Worm (Caenorhabditis elegans) whole organism, mixed stage, embryonic: Measurements from ENCODE around the gene chil-14.

Experiments used
- M03D4.4 ChIP-seq: sonication (generic microtip); optimal IDR thresholded peaks from 2 replicates; lab custom pipeline; 2017; ENCODE audit warnings: mild to moderate bottlenecking, missing genetic modification characterization, missing compliant biosample characterization
- ceh-43 ChIP-seq: fragments of 200-800 bp; sonication (Bioruptor generic); optimal IDR thresholded peaks from 2 replicates; lab custom pipeline; 2018; ENCODE audit warnings: mild to moderate bottlenecking, missing genetic modification characterization, moderate library complexity, missing compliant biosample characterization
- flh-1 ChIP-seq: fragments of 200-800 bp; sonication (Bioruptor generic); optimal IDR thresholded peaks from 2 replicates; lab custom pipeline; 2018; ENCODE audit warnings: mild to moderate bottlenecking, missing genetic modification characterization, moderate library complexity, missing compliant biosample characterization
- lin-13 ChIP-seq: fragments of 150-350 bp; optimal IDR thresholded peaks from 2 replicates; lab custom pipeline; 2014; ENCODE audit warnings: missing biosample characterization, missing genetic modification characterization
- mep-1 ChIP-seq: fragments of 150-350 bp; optimal IDR thresholded peaks from 2 replicates; lab custom pipeline; 2017; ENCODE audit warnings: missing biosample characterization, missing genetic modification reagents, missing genetic modification characterization, inconsistent platforms
- nhr-2 ChIP-seq: fragments of 150-350 bp; optimal IDR thresholded peaks from 2 replicates; lab custom pipeline; 2014; ENCODE audit warnings: missing biosample characterization, missing genetic modification characterization
- nhr-237 ChIP-seq: fragments of 150-350 bp; optimal IDR thresholded peaks from 2 replicates; lab custom pipeline; 2014; ENCODE audit warnings: missing biosample characterization, missing genetic modification characterization
- ztf-11 ChIP-seq: fragments of 150-350 bp; optimal IDR thresholded peaks from 2 replicates; lab custom pipeline; 2014; ENCODE audit warnings: missing biosample characterization, missing genetic modification characterization

chil-14 gene

ce11 chrV:1495752-1496151 is 40.9 kb downstream of the chil-14 start:
- TF ChIP-seq ztf-11 (tag; lab: Kevin White, UChicago) = no peak

ce11 chrV:1499140-1499539 is 44.3 kb downstream of the chil-14 start, which contains the start of gene sru-27:
Gene sru-27 (plus strand): TSS chrV:1499440.
- TF ChIP-seq lin-13 (tag; lab: Kevin White, UChicago) = no peak

ce11 chrV:1505995-1506394 is 51.1 kb downstream of the chil-14 start, which contains the start of gene sru-28:
Gene sru-28 (plus strand): TSS chrV:1506295.
- TF ChIP-seq flh-1 (GFP tag; lab: Kevin White, UChicago) (no peak), mep-1 (tag; lab: Kevin White, UChicago) (no peak), nhr-237 (tag; lab: Kevin White, UChicago) (no peak), ceh-43 (no peak), M03D4.4 (tag; lab: Kevin White, UChicago) (no peak), nhr-2 (tag; lab: Kevin White, UChicago) (no peak)
